Fruit fly (Drosophila melanogaster) whole organism, embryonic: Measurements from ENCODE around the gene Usp16-45.

ENCODE experiments used
- Adf1 ChIP-seq: fragments of 200-800 bp; sonication (Bioruptor generic); IDR thresholded peaks from 2 replicates; pipeline ENCODE4 v1.3.6; 2022; ENCODE audit warnings: missing biosample characterization, missing genetic modification characterization
- CG10366 ChIP-seq: fragments of 200-800 bp; sonication (Bioruptor generic); IDR thresholded peaks from 2 replicates; pipeline ENCODE4 v1.3.6; 2022; ENCODE audit warnings: missing biosample characterization, missing genetic modification characterization
- CG12659 ChIP-seq: fragments of 200-800 bp; sonication (Bioruptor generic); optimal IDR thresholded peaks from 3 replicates; lab custom pipeline; 2017; ENCODE audit warnings: mild to moderate bottlenecking, missing biosample characterization, missing genetic modification reagents, missing genetic modification characterization
- CG14441 ChIP-seq: fragments of 200-800 bp; sonication (Bioruptor generic); IDR thresholded peaks from 2 replicates; pipeline ENCODE4 v1.3.6; 2022; ENCODE audit warnings: missing biosample characterization, missing genetic modification characterization
- CG14860 ChIP-seq: fragments of 200-800 bp; sonication (Bioruptor generic); IDR thresholded peaks from 3 replicates; pipeline ENCODE4 v1.3.6; 2022; ENCODE audit warnings: missing biosample characterization, missing genetic modification characterization; ENCODE audit not compliant: partially characterized antibody
- CG15601 ChIP-seq: fragments of 200-800 bp; sonication (Bioruptor generic); optimal IDR thresholded peaks from 3 replicates; lab custom pipeline; 2019; ENCODE audit warnings: missing biosample characterization, mild to moderate bottlenecking, missing genetic modification characterization, moderate library complexity
- CG18764 ChIP-seq: fragments of 200-800 bp; sonication (Bioruptor generic); optimal IDR thresholded peaks from 3 replicates; lab custom pipeline; 2016; ENCODE audit warnings: missing biosample characterization, missing genetic modification characterization
- CG2120 ChIP-seq: fragments of 200-800 bp; sonication (Bioruptor generic); optimal IDR thresholded peaks from 3 replicates; lab custom pipeline; 2016; ENCODE audit warnings: missing biosample characterization, missing genetic modification characterization
- CG2202 ChIP-seq: fragments of 200-800 bp; sonication (Bioruptor generic); optimal IDR thresholded peaks from 2 replicates; lab custom pipeline; 2018; ENCODE audit warnings: missing biosample characterization, mild to moderate bottlenecking, missing genetic modification characterization
- CG3838 ChIP-seq: fragments of 200-800 bp; sonication (Bioruptor generic); optimal IDR thresholded peaks from 3 replicates; lab custom pipeline; 2016; ENCODE audit warnings: missing biosample characterization, missing genetic modification characterization
- CG4282 ChIP-seq: fragments of 200-800 bp; sonication (Bioruptor generic); optimal IDR thresholded peaks from 2 replicates; lab custom pipeline; 2016; ENCODE audit warnings: missing biosample characterization, missing genetic modification characterization
- CG4360 ChIP-seq: fragments of 200-800 bp; sonication (Bioruptor generic); IDR thresholded peaks from 2 replicates; pipeline ENCODE4 v1.3.6; 2022; ENCODE audit warnings: missing biosample characterization, missing genetic modification characterization
- CG4404 ChIP-seq: fragments of 200-800 bp; sonication (Bioruptor generic); IDR thresholded peaks from 2 replicates; pipeline ENCODE4 v1.3.6; 2022; ENCODE audit warnings: missing biosample characterization, missing genetic modification characterization
- CG4730 ChIP-seq: fragments of 200-800 bp; sonication (Bioruptor generic); IDR thresholded peaks from 2 replicates; pipeline ENCODE4 v1.3.6; 2022; ENCODE audit warnings: missing biosample characterization, missing genetic modification characterization
- CG6791 ChIP-seq: fragments of 200-800 bp; sonication (Bioruptor generic); IDR thresholded peaks from 3 replicates; pipeline ENCODE4 v1.3.6; 2022; ENCODE audit warnings: missing biosample characterization, missing genetic modification characterization; ENCODE audit not compliant: partially characterized antibody
- CG7271 ChIP-seq: fragments of 200-800 bp; sonication (Bioruptor generic); optimal IDR thresholded peaks from 2 replicates; lab custom pipeline; 2018; ENCODE audit warnings: missing biosample characterization, mild to moderate bottlenecking, missing genetic modification characterization, moderate library complexity
- CG7745 ChIP-seq: fragments of 200-800 bp; sonication (Bioruptor generic); optimal IDR thresholded peaks from 2 replicates; lab custom pipeline; 2018; ENCODE audit warnings: missing biosample characterization, mild to moderate bottlenecking, missing genetic modification characterization, moderate library complexity
- D ChIP-seq, 2 experiments: fragments of 200-800 bp in 1 of 2; fragments of >200 bp in 1 of 2; sonication (Bioruptor generic) in 1 of 2; optimal IDR thresholded peaks; 2 replicates in 1 of 2; 3 replicates in 1 of 2; lab custom pipeline; 2017; ENCODE audit warnings: mild to moderate bottlenecking in 1 of 2, missing biosample characterization in 1 of 2, missing genetic modification characterization in 1 of 2, missing genetic modification reagents in 1 of 2
- Doc2 ChIP-seq: fragments of 200-800 bp; sonication (Bioruptor generic); IDR thresholded peaks from 2 replicates; pipeline ENCODE4 v1.3.6; 2022; ENCODE audit warnings: missing biosample characterization, missing genetic modification characterization
- Meics ChIP-seq: fragments of 200-800 bp; sonication (Bioruptor generic); optimal IDR thresholded peaks from 2 replicates; lab custom pipeline; 2017; ENCODE audit warnings: missing biosample characterization, mild to moderate bottlenecking, missing genetic modification characterization
- Ptx1 ChIP-seq: fragments of 200-800 bp; sonication (Bioruptor generic); IDR thresholded peaks from 2 replicates; pipeline ENCODE4 v1.3.6; 2022; ENCODE audit warnings: missing biosample characterization, missing genetic modification characterization
- Sox100B ChIP-seq: fragments of 200-800 bp; sonication (Bioruptor generic); optimal IDR thresholded peaks from 3 replicates; lab custom pipeline; 2018; ENCODE audit warnings: missing biosample characterization, mild to moderate bottlenecking, missing genetic modification characterization
- Ssrp ChIP-seq: fragments of 200-800 bp; sonication (Bioruptor generic); optimal IDR thresholded peaks from 2 replicates; lab custom pipeline; 2018; ENCODE audit warnings: missing biosample characterization, mild to moderate bottlenecking, missing genetic modification characterization, moderate library complexity
- Xrp1 ChIP-seq: fragments of 200-800 bp; sonication (Bioruptor generic); IDR thresholded peaks from 2 replicates; pipeline ENCODE4 v1.3.6; 2022; ENCODE audit warnings: missing biosample characterization, missing genetic modification characterization
- bbx ChIP-seq: fragments of 200-800 bp; sonication (Bioruptor generic); IDR thresholded peaks from 2 replicates; pipeline ENCODE4 v1.3.6; 2022; ENCODE audit warnings: missing biosample characterization, missing genetic modification characterization; ENCODE audit not compliant: partially characterized antibody
- bsh ChIP-seq, 2 experiments: fragments of 200-800 bp; sonication (Bioruptor generic); optimal IDR thresholded peaks; 2 replicates each; lab custom pipeline; 2017 to 2018; ENCODE audit warnings: mild to moderate bottlenecking in 2 of 2, missing biosample characterization in 2 of 2, missing genetic modification characterization in 2 of 2, moderate library complexity in 1 of 2
- cato ChIP-seq: fragments of 200-800 bp; sonication (Bioruptor generic); optimal IDR thresholded peaks from 2 replicates; lab custom pipeline; 2016; ENCODE audit warnings: missing biosample characterization, missing genetic modification characterization, borderline replicate concordance
- chn ChIP-seq: fragments of 200-800 bp; sonication (Bioruptor generic); optimal IDR thresholded peaks from 2 replicates; lab custom pipeline; 2016; ENCODE audit warnings: missing biosample characterization, missing genetic modification characterization
- da ChIP-seq: fragments of 200-800 bp; sonication (Bioruptor generic); optimal IDR thresholded peaks from 2 replicates; lab custom pipeline; 2016; ENCODE audit warnings: missing biosample characterization, missing genetic modification characterization
- dysf ChIP-seq: fragments of 200-800 bp; sonication (Bioruptor generic); IDR thresholded peaks from 3 replicates; pipeline ENCODE4 v1.3.6; 2022; ENCODE audit warnings: missing biosample characterization, missing genetic modification characterization
- ewg ChIP-seq: fragments of 200-800 bp; sonication (Bioruptor generic); optimal IDR thresholded peaks from 3 replicates; lab custom pipeline; 2017; ENCODE audit warnings: mild to moderate bottlenecking, missing biosample characterization, missing genetic modification reagents, missing genetic modification characterization
- exex ChIP-seq: fragments of 200-800 bp; sonication (Bioruptor generic); optimal IDR thresholded peaks from 4 replicates; lab custom pipeline; 2018; ENCODE audit warnings: missing biosample characterization, mild to moderate bottlenecking, missing genetic modification characterization, moderate library complexity
- fd3F ChIP-seq: fragments of 200-800 bp; sonication (Bioruptor generic); optimal IDR thresholded peaks from 2 replicates; lab custom pipeline; 2018; ENCODE audit warnings: missing biosample characterization, mild to moderate bottlenecking, missing genetic modification characterization, moderate library complexity
- fd64A ChIP-seq: fragments of 200-800 bp; sonication (Bioruptor generic); optimal IDR thresholded peaks from 3 replicates; lab custom pipeline; 2018; ENCODE audit warnings: missing biosample characterization, mild to moderate bottlenecking, missing genetic modification characterization
- gcm ChIP-seq: fragments of 200-800 bp; sonication (Bioruptor generic); optimal IDR thresholded peaks from 2 replicates; lab custom pipeline; 2019; ENCODE audit warnings: missing biosample characterization, mild to moderate bottlenecking, missing genetic modification characterization, moderate library complexity
- gro ChIP-seq: fragments of 200-800 bp; sonication (Bioruptor generic); optimal IDR thresholded peaks from 2 replicates; lab custom pipeline; 2016; ENCODE audit warnings: missing biosample characterization, missing genetic modification characterization
- inv ChIP-seq: fragments of 200-800 bp; sonication (Bioruptor generic); IDR thresholded peaks from 2 replicates; pipeline ENCODE4 v1.3.6; 2022; ENCODE audit warnings: missing biosample characterization, missing genetic modification characterization; ENCODE audit not compliant: partially characterized antibody
- lov ChIP-seq, 2 experiments: fragments of 200-800 bp in 1 of 2; fragments of >200 bp in 1 of 2; sonication (Bioruptor generic) in 1 of 2; IDR thresholded peaks in 1 of 2; optimal IDR thresholded peaks in 1 of 2; 2 replicates in 1 of 2; 3 replicates in 1 of 2; pipeline versions ENCODE4 v1.3.6 to Lab custom; 2017 to 2022; ENCODE audit warnings: missing biosample characterization in 1 of 2, missing genetic modification characterization in 1 of 2
- pho ChIP-seq: fragments of 200-800 bp; sonication (Bioruptor generic); optimal IDR thresholded peaks from 2 replicates; lab custom pipeline; 2016; ENCODE audit warnings: missing biosample characterization, missing genetic modification characterization
- pnt ChIP-seq: fragments of 200-800 bp; sonication (Bioruptor generic); optimal IDR thresholded peaks from 3 replicates; lab custom pipeline; 2016; ENCODE audit warnings: missing biosample characterization, missing genetic modification characterization
- psq ChIP-seq: fragments of 200-800 bp; sonication (Bioruptor generic); optimal IDR thresholded peaks from 2 replicates; lab custom pipeline; 2017; ENCODE audit warnings: missing biosample characterization, missing genetic modification characterization
- pzg ChIP-seq: fragments of 200-800 bp; sonication (Bioruptor generic); optimal IDR thresholded peaks from 3 replicates; lab custom pipeline; 2018; ENCODE audit warnings: missing biosample characterization, mild to moderate bottlenecking, missing genetic modification characterization, moderate library complexity
- sc ChIP-seq, 3 experiments: fragments of >200 bp in 2 of 3; fragments of 200-800 bp in 1 of 3; sonication (Bioruptor generic) in 1 of 3; optimal IDR thresholded peaks; 2 replicates in 2 of 3; 3 replicates in 1 of 3; lab custom pipeline; 2017; ENCODE audit warnings: mild to moderate bottlenecking in 1 of 3, missing biosample characterization in 1 of 3, missing genetic modification characterization in 1 of 3, missing genetic modification reagents in 1 of 3
- slp2 ChIP-seq: fragments of 200-800 bp; sonication (Bioruptor generic); optimal IDR thresholded peaks from 2 replicates; lab custom pipeline; 2016; ENCODE audit warnings: missing biosample characterization, missing genetic modification characterization
- sob ChIP-seq: fragments of 200-800 bp; sonication (Bioruptor generic); IDR thresholded peaks from 2 replicates; pipeline ENCODE4 v1.3.6; 2022; ENCODE audit warnings: missing biosample characterization, missing genetic modification characterization
- sug ChIP-seq: fragments of 200-800 bp; optimal IDR thresholded peaks from 2 replicates; lab custom pipeline; 2019; ENCODE audit warnings: missing biosample characterization, mild to moderate bottlenecking, missing genetic modification characterization, moderate library complexity
- trem ChIP-seq: fragments of 200-800 bp; optimal IDR thresholded peaks from 3 replicates; lab custom pipeline; 2019; ENCODE audit warnings: missing biosample characterization, mild to moderate bottlenecking, missing genetic modification characterization, moderate library complexity

Gene Usp16-45

dm6 chrX:5429778-5430576 is 8.6 kb downstream of the Usp16-45 start (continued):
- TF ChIP-seq CG2120 (GFP tag; lab: Kevin White, UChicago) (peak; percentile 93), CG6791 (no peak), gro (peak; percentile 75), CG14860 (GFP tag; lab: Robert Waterston, UW) (no peak), cato (GFP tag; lab: Kevin White, UChicago) (peak; percentile 49), sob (GFP tag; lab: Robert Waterston, UW) (peak; percentile 88), fd3F (GFP tag; lab: Kevin White, UChicago) (peak; percentile 82), chn (GFP tag; lab: Kevin White, UChicago) (peak; percentile 61), CG4730 (GFP tag; lab: Robert Waterston, UW) (peak; percentile 75), CG7745 (tag; lab: Kevin White, UChicago) (no peak), CG3838 (GFP tag; lab: Kevin White, UChicago) (peak; percentile 7), CG15601 (tag; lab: Kevin White, UChicago) (no peak), Ptx1 (GFP tag; lab: Robert Waterston, UW) (peak; percentile 92), dysf (peak; percentile 90), CG2202 (tag; lab: Kevin White, UChicago) (no peak), sug (tag; lab: Kevin White, UChicago) (peak; percentile 85), trem (tag; lab: Kevin White, UChicago) (no peak), CG4404 (peak; percentile 74), fd64A (GFP tag; lab: Kevin White, UChicago) (no peak), Ssrp (peak; percentile 66), D (optimal IDR thresholded peaks at IDR 0.05; lab: Kevin White, UChicago) (no peak), D (GFP tag; optimal IDR thresholded peaks at IDR 0.05; lab: Kevin White, UChicago) (peak; percentile 52), sc (optimal IDR thresholded peaks at IDR 0.05; lab: Kevin White, UChicago) (no peak), sc (GFP tag; optimal IDR thresholded peaks at IDR 0.05; lab: Kevin White, UChicago) (no peak), CG14441 (GFP tag; lab: Robert Waterston, UW) (peak; percentile 81), CG7271 (tag; lab: Kevin White, UChicago) (no peak), lov (optimal IDR thresholded peaks at IDR 0.05; lab: Kevin White, UChicago) (no peak), lov (GFP tag; IDR thresholded peaks at IDR 0.05; lab: Robert Waterston, UW) (no peak; the same call in 2 of the 3 replicates), pnt (GFP tag; lab: Kevin White, UChicago) (peak; percentile 60), gcm (peak; percentile 32), exex (tag; lab: Kevin White, UChicago) (peak; percentile 47), Adf1 (peak; percentile 86), bbx (no peak), pzg (GFP tag; lab: Kevin White, UChicago) (no peak), psq (GFP tag; lab: Kevin White, UChicago) (peak; percentile 41), slp2 (GFP tag; lab: Kevin White, UChicago) (peak; percentile 29), CG4282 (GFP tag; lab: Kevin White, UChicago) (no peak), da (GFP tag; lab: Kevin White, UChicago) (no peak), Meics (GFP tag; lab: Kevin White, UChicago) (peak; percentile 88), CG18764 (GFP tag; lab: Kevin White, UChicago) (peak; percentile 43), inv (GFP tag; lab: Robert Waterston, UW) (no peak), CG12659 (GFP tag; lab: Kevin White, UChicago) (peak; percentile 89), Xrp1 (GFP tag; lab: Robert Waterston, UW) (peak; percentile 60; the same call in 1 of the 2 replicates), CG10366 (GFP tag; lab: Robert Waterston, UW) (no peak; the same call in none of the 2 replicates), pho (GFP tag; lab: Kevin White, UChicago) (peak; percentile 83), bsh (GFP tag; optimal IDR thresholded peaks at IDR 0.05; lab: Kevin White, UChicago) (peak; percentile 45 to 75), CG4360 (GFP tag; lab: Robert Waterston, UW) (no peak), ewg (peak; percentile 56), Sox100B (GFP tag; lab: Kevin White, UChicago) (peak; percentile 77), Doc2 (GFP tag; lab: Robert Waterston, UW) (no peak)
